Fruit fly (Drosophila melanogaster) whole organism, embryonic: ENCODE measurements around the gene CG45207.

ENCODE experiments used
- Asciz ChIP-seq: fragments of 200-800 bp; sonication (Bioruptor generic); optimal IDR thresholded peaks from 2 replicates; lab custom pipeline; 2017; ENCODE audit warnings: missing biosample characterization, mild to moderate bottlenecking, missing genetic modification characterization, missing genetic modification reagents
- Atf6 ChIP-seq: fragments of 200-800 bp; sonication (Bioruptor generic); IDR thresholded peaks from 2 replicates; pipeline ENCODE4 v1.3.6; 2022; ENCODE audit warnings: missing biosample characterization, missing genetic modification characterization
- CG10209 ChIP-seq: fragments of 200-800 bp; sonication (Bioruptor generic); optimal IDR thresholded peaks from 3 replicates; lab custom pipeline; 2017; ENCODE audit warnings: missing biosample characterization, mild to moderate bottlenecking, missing genetic modification characterization, missing genetic modification reagents
- CG10654 ChIP-seq: fragments of 200-800 bp; sonication (Bioruptor generic); optimal IDR thresholded peaks from 2 replicates; lab custom pipeline; 2016; ENCODE audit warnings: missing biosample characterization, missing genetic modification characterization
- CG13775 ChIP-seq: fragments of 200-800 bp; sonication (Bioruptor generic); optimal IDR thresholded peaks from 3 replicates; lab custom pipeline; 2017; ENCODE audit warnings: missing biosample characterization, mild to moderate bottlenecking, missing genetic modification characterization
- CG14441 ChIP-seq: fragments of 200-800 bp; sonication (Bioruptor generic); IDR thresholded peaks from 2 replicates; pipeline ENCODE4 v1.3.6; 2022; ENCODE audit warnings: missing biosample characterization, missing genetic modification characterization
- CG14860 ChIP-seq: fragments of 200-800 bp; sonication (Bioruptor generic); IDR thresholded peaks from 3 replicates; pipeline ENCODE4 v1.3.6; 2022; ENCODE audit warnings: missing biosample characterization, missing genetic modification characterization; ENCODE audit not compliant: partially characterized antibody
- CG15514 ChIP-seq: fragments of 200-800 bp; sonication (Bioruptor generic); optimal IDR thresholded peaks from 3 replicates; lab custom pipeline; 2017; ENCODE audit warnings: missing biosample characterization, missing genetic modification characterization, mild to moderate bottlenecking, moderate library complexity, missing genetic modification reagents
- CG31365 ChIP-seq: fragments of 200-800 bp; sonication (Bioruptor generic); optimal IDR thresholded peaks from 2 replicates; lab custom pipeline; 2018; ENCODE audit warnings: missing biosample characterization, mild to moderate bottlenecking, missing genetic modification characterization
- CG32767 ChIP-seq: fragments of 200-800 bp; sonication (Bioruptor generic); IDR thresholded peaks from 2 replicates; pipeline ENCODE4 v1.3.6; 2022; ENCODE audit warnings: missing biosample characterization, missing genetic modification characterization
- CG34224 ChIP-seq: fragments of 200-800 bp; sonication (Bioruptor generic); IDR thresholded peaks from 3 replicates; pipeline ENCODE4 v1.3.6; 2022; ENCODE audit warnings: missing biosample characterization, missing genetic modification characterization; ENCODE audit not compliant: partially characterized antibody
- CG34376 ChIP-seq: fragments of 200-800 bp; sonication (Bioruptor generic); optimal IDR thresholded peaks from 2 replicates; lab custom pipeline; 2018; ENCODE audit warnings: missing biosample characterization, mild to moderate bottlenecking, missing genetic modification characterization
- CG3995 ChIP-seq: fragments of 200-800 bp; sonication (Bioruptor generic); optimal IDR thresholded peaks from 3 replicates; lab custom pipeline; 2016; ENCODE audit warnings: missing biosample characterization, missing genetic modification characterization
- CG7786 ChIP-seq: fragments of 200-800 bp; sonication (Bioruptor generic); optimal IDR thresholded peaks from 2 replicates; lab custom pipeline; 2016; ENCODE audit warnings: missing biosample characterization, missing genetic modification characterization
- CG8924 ChIP-seq: fragments of 200-800 bp; optimal IDR thresholded peaks from 3 replicates; lab custom pipeline; 2019; ENCODE audit warnings: missing biosample characterization, mild to moderate bottlenecking, missing genetic modification characterization, moderate library complexity
- CG9727 ChIP-seq: fragments of 200-800 bp; sonication (Bioruptor generic); optimal IDR thresholded peaks from 3 replicates; lab custom pipeline; 2017; ENCODE audit warnings: missing biosample characterization, mild to moderate bottlenecking, missing genetic modification characterization
- Dbx ChIP-seq: fragments of 200-800 bp; sonication (Bioruptor generic); IDR thresholded peaks from 3 replicates; pipeline ENCODE4 v1.3.6; 2022; ENCODE audit warnings: missing biosample characterization, missing genetic modification characterization
- Dip3 ChIP-seq: fragments of 200-800 bp; sonication (Bioruptor generic); optimal IDR thresholded peaks from 3 replicates; lab custom pipeline; 2016; ENCODE audit warnings: missing biosample characterization, missing genetic modification characterization
- Dp ChIP-seq: fragments of 200-800 bp; sonication (Bioruptor generic); optimal IDR thresholded peaks from 2 replicates; lab custom pipeline; 2018; ENCODE audit warnings: missing biosample characterization, mild to moderate bottlenecking, missing genetic modification characterization, moderate library complexity
- Dref ChIP-seq: fragments of 200-800 bp; sonication (Bioruptor generic); IDR thresholded peaks from 2 replicates; pipeline ENCODE4 v1.3.6; 2022; ENCODE audit warnings: missing biosample characterization, missing genetic modification characterization
- E2f2 ChIP-seq: fragments of 200-800 bp; sonication (Bioruptor generic); IDR thresholded peaks from 2 replicates; pipeline ENCODE4 v1.3.6; 2022; ENCODE audit warnings: missing biosample characterization, missing genetic modification characterization
- HLH54F ChIP-seq: fragments of 200-800 bp; sonication (Bioruptor generic); optimal IDR thresholded peaks from 3 replicates; lab custom pipeline; 2016; ENCODE audit warnings: missing biosample characterization, missing genetic modification characterization
- Hsf ChIP-seq: fragments of 200-800 bp; sonication (Bioruptor generic); optimal IDR thresholded peaks from 3 replicates; lab custom pipeline; 2016; ENCODE audit warnings: missing biosample characterization, missing genetic modification characterization
- Nf-YC ChIP-seq: fragments of 200-800 bp; optimal IDR thresholded peaks from 3 replicates; lab custom pipeline; 2019; ENCODE audit warnings: missing biosample characterization, mild to moderate bottlenecking, missing genetic modification characterization, moderate library complexity
- Poxn ChIP-seq: fragments of 200-800 bp; sonication (Bioruptor generic); IDR thresholded peaks from 2 replicates; pipeline ENCODE4 v1.3.6; 2022; ENCODE audit warnings: missing biosample characterization, missing genetic modification characterization
- Tbp ChIP-seq: fragments of >200 bp; optimal IDR thresholded peaks from 2 replicates; lab custom pipeline; 2018; ENCODE audit warnings: missing biosample characterization, missing genetic modification characterization
- dysf ChIP-seq: fragments of 200-800 bp; sonication (Bioruptor generic); IDR thresholded peaks from 3 replicates; pipeline ENCODE4 v1.3.6; 2022; ENCODE audit warnings: missing biosample characterization, missing genetic modification characterization
- lab ChIP-seq: fragments of 200-800 bp; sonication (Bioruptor generic); optimal IDR thresholded peaks from 3 replicates; lab custom pipeline; 2017; ENCODE audit warnings: missing biosample characterization, missing genetic modification characterization, mild to moderate bottlenecking, moderate library complexity, missing genetic modification reagents
- lola ChIP-seq, 3 experiments: fragments of >200 bp in 2 of 3; fragments of 200-800 bp in 1 of 3; sonication (Bioruptor generic) in 1 of 3; optimal IDR thresholded peaks; 2 replicates each; lab custom pipeline; 2017 to 2019; ENCODE audit warnings: missing biosample characterization in 3 of 3, missing genetic modification characterization in 3 of 3, mild to moderate bottlenecking in 1 of 3, moderate library complexity in 1 of 3
- mam ChIP-seq: fragments of 200-800 bp; sonication (Bioruptor generic); optimal IDR thresholded peaks from 3 replicates; lab custom pipeline; 2016; ENCODE audit warnings: missing biosample characterization, missing genetic modification characterization
- pfk ChIP-seq: fragments of 200-800 bp; sonication (Bioruptor generic); optimal IDR thresholded peaks from 2 replicates; lab custom pipeline; 2018; ENCODE audit warnings: missing biosample characterization, mild to moderate bottlenecking, missing genetic modification characterization, moderate library complexity
- salm ChIP-seq: fragments of 200-800 bp; sonication (Bioruptor generic); optimal IDR thresholded peaks from 2 replicates; lab custom pipeline; 2018; ENCODE audit warnings: missing biosample characterization, mild to moderate bottlenecking, missing genetic modification characterization
- trem ChIP-seq: fragments of 200-800 bp; optimal IDR thresholded peaks from 3 replicates; lab custom pipeline; 2019; ENCODE audit warnings: missing biosample characterization, mild to moderate bottlenecking, missing genetic modification characterization, moderate library complexity
- trh ChIP-seq: fragments of 200-800 bp; sonication (Bioruptor generic); optimal IDR thresholded peaks from 2 replicates; lab custom pipeline; 2016; ENCODE audit warnings: missing biosample characterization, missing genetic modification characterization
- twi ChIP-seq: fragments of 200-800 bp; optimal IDR thresholded peaks from 2 replicates; lab custom pipeline; 2019; ENCODE audit warnings: missing biosample characterization, mild to moderate bottlenecking, missing genetic modification characterization, moderate library complexity
- zen2 ChIP-seq: fragments of 200-800 bp; sonication (Bioruptor generic); IDR thresholded peaks from 3 replicates; pipeline ENCODE4 v1.3.6; 2022; ENCODE audit warnings: missing biosample characterization, missing genetic modification characterization; ENCODE audit not compliant: partially characterized antibody

CG45207 gene

dm6 chr3R:15803502-15804461, 28.6 kb upstream of the CG45207 start, which contains the start of gene alpha-Man-IIb (continued):
- TF ChIP-seq CG3995 (GFP tag; lab: Kevin White, UChicago) (peak; percentile 94), Dip3 (no peak), HLH54F (GFP tag; lab: Kevin White, UChicago) (no peak), lab (GFP tag; lab: Kevin White, UChicago) (no peak), CG9727 (GFP tag; lab: Kevin White, UChicago) (peak; percentile 7), Dp (GFP tag; lab: Kevin White, UChicago) (peak; percentile 97), CG10654 (GFP tag; lab: Kevin White, UChicago) (no peak), Hsf (peak; percentile 9), CG34224 (GFP tag; lab: Robert Waterston, UW) (peak; percentile 92), pfk (GFP tag; lab: Kevin White, UChicago) (no peak), dysf (GFP tag; lab: Robert Waterston, UW) (0 out of 3 replicates have a peak, but pooled peaks have one; percentile 26), mam (GFP tag; lab: Kevin White, UChicago) (peak; percentile 9), Dbx (GFP tag; lab: Robert Waterston, UW) (peak; percentile 46; the same call in 1 of the 3 replicates), CG10209 (GFP tag; lab: Kevin White, UChicago) (peak; percentile 5), trh (GFP tag; lab: Kevin White, UChicago) (no peak), CG13775 (GFP tag; lab: Kevin White, UChicago) (peak; percentile 8), zen2 (GFP tag; lab: Robert Waterston, UW) (peak; percentile 80; the same call in 2 of the 3 replicates), trem (tag; lab: Kevin White, UChicago) (peak; percentile 50), CG32767 (GFP tag; lab: Robert Waterston, UW) (0 out of 2 replicates have a peak, but pooled peaks have one; percentile 12), CG15514 (GFP tag; lab: Kevin White, UChicago) (peak; percentile 62), CG8924 (tag; lab: Kevin White, UChicago) (peak; percentile 56), CG14860 (GFP tag; lab: Robert Waterston, UW) (peak; percentile 62; the same call in 2 of the 3 replicates), CG14441 (GFP tag; lab: Robert Waterston, UW) (peak; percentile 41; the same call in 1 of the 2 replicates), twi (tag; lab: Kevin White, UChicago) (peak; percentile 23), Atf6 (GFP tag; lab: Robert Waterston, UW) (0 out of 2 replicates have a peak, but pooled peaks have one; percentile 24), Tbp (peak; percentile 7), CG7786 (no peak), CG34376 (GFP tag; lab: Kevin White, UChicago) (peak; percentile 29), CG31365 (tag; lab: Kevin White, UChicago) (no peak), E2f2 (GFP tag; lab: Robert Waterston, UW) (peak; percentile 93), Poxn (GFP tag; lab: Robert Waterston, UW) (no peak), Dref (peak; percentile 62), Asciz (GFP tag; lab: Kevin White, UChicago) (peak; percentile 23), Nf-YC (tag; lab: Kevin White, UChicago) (peak; percentile 35), salm (no peak)

- TF ChIP-seq lola (GFP tag; optimal IDR thresholded peaks at IDR 0.05; lab: Kevin White, UChicago) = no peak
- TF ChIP-seq twi (tag; lab: Kevin White, UChicago) = peak; percentile 94
Observed at dm6 chr3R:15802006-15802405, 26.9 kb upstream of the CG45207 start, which contains the start of gene CG9593. Gene CG9593 (plus strand): TSS chr3R:15802275.
